Worm (Caenorhabditis elegans) whole organism, late embryonic: ENCODE data around the gene C27A2.8.

ENCODE experiments used
- F13H6.1 ChIP-seq: sonication (generic microtip); optimal IDR thresholded peaks from 2 replicates; lab custom pipeline; 2016; ENCODE audit warnings: missing genetic modification characterization, missing compliant biosample characterization
- K09A11.1 ChIP-seq: sonication (generic microtip); optimal IDR thresholded peaks from 2 replicates; lab custom pipeline; 2017; ENCODE audit warnings: antibody characterized with exemption, mild to moderate bottlenecking, missing genetic modification characterization, missing compliant biosample characterization; ENCODE audit not compliant: insufficient read depth
- Y22D7AL.16 ChIP-seq: sonication (generic microtip); optimal IDR thresholded peaks from 2 replicates; lab custom pipeline; 2016; ENCODE audit warnings: missing genetic modification characterization, missing compliant biosample characterization
- ahr-1 ChIP-seq: sonication (generic microtip); optimal IDR thresholded peaks from 2 replicates; lab custom pipeline; 2016; ENCODE audit warnings: missing genetic modification characterization, missing compliant biosample characterization
- ama-1 ChIP-seq: fragments of 150-350 bp; optimal IDR thresholded peaks from 2 replicates; lab custom pipeline; 2014
- ceh-19 ChIP-seq: fragments of 200-800 bp; sonication (Bioruptor generic); optimal IDR thresholded peaks from 2 replicates; lab custom pipeline; 2018; ENCODE audit warnings: mild to moderate bottlenecking, missing genetic modification characterization, missing compliant biosample characterization
- ceh-22 ChIP-seq: sonication (generic microtip); optimal IDR thresholded peaks from 2 replicates; lab custom pipeline; 2017; ENCODE audit warnings: missing biosample characterization, missing genetic modification characterization
- ceh-24 ChIP-seq: sonication (generic microtip); optimal IDR thresholded peaks from 2 replicates; lab custom pipeline; 2016; ENCODE audit warnings: mild to moderate bottlenecking, missing genetic modification characterization, missing compliant biosample characterization
- che-1 ChIP-seq: sonication (generic microtip); optimal IDR thresholded peaks from 2 replicates; lab custom pipeline; 2016; ENCODE audit warnings: mild to moderate bottlenecking, missing genetic modification characterization, missing compliant biosample characterization
- dve-1 ChIP-seq: sonication (generic microtip); optimal IDR thresholded peaks from 2 replicates; lab custom pipeline; 2017; ENCODE audit warnings: antibody characterized with exemption, mild to moderate bottlenecking, missing genetic modification characterization, missing compliant biosample characterization
- elt-2 ChIP-seq: sonication (generic microtip); optimal IDR thresholded peaks from 2 replicates; lab custom pipeline; 2016; ENCODE audit warnings: missing genetic modification reagents, missing genetic modification characterization, missing compliant biosample characterization
- elt-4 ChIP-seq: sonication (generic microtip); optimal IDR thresholded peaks from 2 replicates; lab custom pipeline; 2016; ENCODE audit warnings: missing genetic modification characterization, missing compliant biosample characterization
- eyg-1 ChIP-seq: sonication (generic microtip); optimal IDR thresholded peaks from 2 replicates; lab custom pipeline; 2016; ENCODE audit warnings: missing genotype, missing genetic modification characterization, missing compliant biosample characterization
- fkh-10 ChIP-seq: fragments of 150-350 bp; optimal IDR thresholded peaks from 2 replicates; lab custom pipeline; 2014; ENCODE audit warnings: missing biosample characterization, missing genetic modification reagents, missing genetic modification characterization
- fkh-6 ChIP-seq: sonication (generic microtip); optimal IDR thresholded peaks from 2 replicates; lab custom pipeline; 2016; ENCODE audit warnings: missing genetic modification characterization, missing compliant biosample characterization
- gmeb-2 ChIP-seq: sonication (generic microtip); optimal IDR thresholded peaks from 2 replicates; lab custom pipeline; 2016; ENCODE audit warnings: missing genetic modification characterization, inconsistent platforms, missing compliant biosample characterization
- hlh-13 ChIP-seq: fragments of 200-800 bp; sonication (Bioruptor generic); optimal IDR thresholded peaks from 2 replicates; lab custom pipeline; 2018; ENCODE audit warnings: mild to moderate bottlenecking, missing genetic modification characterization, missing compliant biosample characterization
- hlh-15 ChIP-seq: sonication (generic microtip); optimal IDR thresholded peaks from 2 replicates; lab custom pipeline; 2016; ENCODE audit warnings: missing genetic modification characterization, missing compliant biosample characterization
- hlh-30 ChIP-seq: sonication (generic microtip); optimal IDR thresholded peaks from 2 replicates; lab custom pipeline; 2017; ENCODE audit warnings: antibody characterized with exemption, missing genetic modification characterization, missing compliant biosample characterization; ENCODE audit not compliant: insufficient read depth
- hlh-6 ChIP-seq: sonication (generic microtip); optimal IDR thresholded peaks from 2 replicates; lab custom pipeline; 2016; ENCODE audit warnings: missing genotype, missing genetic modification characterization, missing compliant biosample characterization
- mec-3 ChIP-seq: sonication (generic microtip); optimal IDR thresholded peaks from 2 replicates; lab custom pipeline; 2016; ENCODE audit warnings: borderline replicate concordance, missing genetic modification characterization, missing compliant biosample characterization
- nhr-11 ChIP-seq: fragments of 150-350 bp; optimal IDR thresholded peaks from 2 replicates; lab custom pipeline; 2014; ENCODE audit warnings: missing biosample characterization, missing genetic modification characterization
- nhr-232 ChIP-seq: sonication (generic microtip); optimal IDR thresholded peaks from 2 replicates; lab custom pipeline; 2016; ENCODE audit warnings: missing genetic modification characterization, missing compliant biosample characterization
- odd-2 ChIP-seq: sonication (generic microtip); optimal IDR thresholded peaks from 2 replicates; lab custom pipeline; 2017; ENCODE audit warnings: antibody characterized with exemption, mild to moderate bottlenecking, missing genetic modification characterization, missing compliant biosample characterization
- pag-3 ChIP-seq: sonication (generic microtip); optimal IDR thresholded peaks from 2 replicates; lab custom pipeline; 2016; ENCODE audit warnings: missing compliant biosample characterization, missing genetic modification characterization, borderline replicate concordance
- pat-9 ChIP-seq: fragments of 200-800 bp; sonication (Bioruptor generic); optimal IDR thresholded peaks from 2 replicates; lab custom pipeline; 2018; ENCODE audit warnings: mild to moderate bottlenecking, missing genetic modification characterization, moderate library complexity, missing compliant biosample characterization
- pax-1 ChIP-seq: fragments of 150-350 bp; optimal IDR thresholded peaks from 2 replicates; lab custom pipeline; 2014; ENCODE audit warnings: missing biosample characterization, missing genetic modification characterization
- pha-2 ChIP-seq: sonication (generic microtip); optimal IDR thresholded peaks from 2 replicates; lab custom pipeline; 2017; ENCODE audit warnings: mild to moderate bottlenecking, missing genetic modification characterization, missing compliant biosample characterization
- rnt-1 ChIP-seq: sonication (generic microtip); optimal IDR thresholded peaks from 2 replicates; lab custom pipeline; 2016; ENCODE audit warnings: missing genetic modification characterization, missing compliant biosample characterization
- sdc-2 ChIP-seq: sonication (generic microtip); optimal IDR thresholded peaks from 2 replicates; lab custom pipeline; 2016; ENCODE audit warnings: missing genotype, missing genetic modification characterization, missing compliant biosample characterization
- sox-2 ChIP-seq: fragments of 200-800 bp; sonication (Bioruptor generic); IDR thresholded peaks from 2 replicates; pipeline ENCODE4 v1.3.6; 2022; ENCODE audit warnings: missing genetic modification reagents, missing genetic modification characterization, missing compliant biosample characterization
- sox-4 ChIP-seq: sonication (generic microtip); optimal IDR thresholded peaks from 2 replicates; lab custom pipeline; 2017; ENCODE audit warnings: mild to moderate bottlenecking, missing genetic modification characterization, inconsistent platforms, missing compliant biosample characterization
- syd-9 ChIP-seq: sonication (generic microtip); optimal IDR thresholded peaks from 2 replicates; lab custom pipeline; 2016; ENCODE audit warnings: mild to moderate bottlenecking, missing genetic modification characterization, moderate library complexity, missing compliant biosample characterization
- tbx-2 ChIP-seq: sonication (generic microtip); optimal IDR thresholded peaks from 2 replicates; lab custom pipeline; 2016; ENCODE audit warnings: missing genetic modification characterization, missing compliant biosample characterization
- ttx-3 ChIP-seq: sonication (generic microtip); optimal IDR thresholded peaks from 2 replicates; lab custom pipeline; 2016; ENCODE audit warnings: missing genetic modification reagents, missing genetic modification characterization, missing compliant biosample characterization
- unc-42 ChIP-seq: sonication (generic microtip); optimal IDR thresholded peaks from 2 replicates; lab custom pipeline; 2016; ENCODE audit warnings: missing genotype, missing genetic modification characterization, missing compliant biosample characterization
- zip-5 ChIP-seq: sonication (generic microtip); optimal IDR thresholded peaks from 2 replicates; lab custom pipeline; 2016; ENCODE audit warnings: missing genetic modification characterization, missing compliant biosample characterization
- ztf-16 ChIP-seq: sonication (generic microtip); optimal IDR thresholded peaks from 2 replicates; lab custom pipeline; 2017; ENCODE audit warnings: missing genetic modification characterization, missing compliant biosample characterization

The C27A2.8 gene

ce11 chrII:5103784-5104457, 36.1 kb upstream of the C27A2.8 start, which contains the start of the genes C04G6.11 and mpk-2:
Gene C04G6.11 (minus strand): TSS chrII:5103834.
Gene mpk-2 (plus strand): TSS chrII:5104118.
- no peak for TF ChIP-seq zip-5
- TF ChIP-seq hlh-13 = no peak
- TF ChIP-seq elt-4 (tag; lab: Kevin White, UChicago) = no peak
- TF ChIP-seq sdc-2 (tag; lab: Kevin White, UChicago) = no peak
- TF ChIP-seq hlh-6 (tag; lab: Kevin White, UChicago) = no peak
- no peak for TF ChIP-seq pag-3 (tag; lab: Kevin White, UChicago)
- peak; percentile 70 for TF ChIP-seq elt-2
- TF ChIP-seq odd-2 (tag; lab: Kevin White, UChicago) = no peak

ce11 chrII:5103189-5103588, 35.3 kb upstream of the C27A2.8 start:
- TF ChIP-seq ztf-16 (tag; lab: Kevin White, UChicago) = no peak
- TF ChIP-seq fkh-6 (tag; lab: Kevin White, UChicago) = no peak
- no peak for TF ChIP-seq ceh-22 (tag; lab: Kevin White, UChicago)
- TF ChIP-seq ahr-1 (tag; lab: Kevin White, UChicago) = no peak
- TF ChIP-seq hlh-15 (tag; lab: Kevin White, UChicago) = no peak
- TF ChIP-seq ceh-19 = no peak
- TF ChIP-seq, all 69 proteins: peak for 0

- TF ChIP-seq ahr-1 (tag; lab: Kevin White, UChicago) = no peak
- TF ChIP-seq che-1 (tag; lab: Kevin White, UChicago) = no peak
- no peak for TF ChIP-seq ceh-19
- no peak for TF ChIP-seq pha-2 (tag; lab: Kevin White, UChicago)
- no peak for TF ChIP-seq sox-2
- TF ChIP-seq ceh-24 (tag; lab: Kevin White, UChicago) = no peak
- no peak for TF ChIP-seq rnt-1 (tag; lab: Kevin White, UChicago)
- TF ChIP-seq hlh-30 (tag; lab: Kevin White, UChicago) = no peak
- no peak for TF ChIP-seq tbx-2 (tag; lab: Kevin White, UChicago)
- no peak for TF ChIP-seq fkh-10
- no peak for TF ChIP-seq unc-42 (tag; lab: Kevin White, UChicago)
- TF ChIP-seq hlh-13 = no peak
- TF ChIP-seq eyg-1 (tag; lab: Kevin White, UChicago) = no peak
- no peak for TF ChIP-seq F13H6.1 (tag; lab: Kevin White, UChicago)
- TF ChIP-seq pat-9 (tag; lab: Kevin White, UChicago) = no peak
Measured at ce11 chrII:5101701-5102100, 33.9 kb upstream of the C27A2.8 start, which contains the start of the genes idpb-3 and idpb-1. Gene idpb-3 (minus strand): TSS chrII:5101801. Gene idpb-1 (plus strand): TSS chrII:5101984.

ce11 chrII:5099649-5100048, 31.8 kb upstream of the C27A2.8 start, which contains the start of gene C04G6.6:
Gene C04G6.6 (minus strand): TSS chrII:5099749.
- no peak for TF ChIP-seq mec-3 (tag; lab: Kevin White, UChicago)
- no peak for TF ChIP-seq Y22D7AL.16 (tag; lab: Kevin White, UChicago)
- no peak for TF ChIP-seq ceh-22 (tag; lab: Kevin White, UChicago)
- TF ChIP-seq sdc-2 (tag; lab: Kevin White, UChicago) = no peak
- TF ChIP-seq dve-1 = no peak
- TF ChIP-seq ama-1 (lab: Kevin White, UChicago) = no peak
- TF ChIP-seq elt-4 (tag; lab: Kevin White, UChicago) = no peak
- TF ChIP-seq pax-1 (tag; lab: Kevin White, UChicago) = no peak
- TF ChIP-seq sox-2 = no peak
- no peak for TF ChIP-seq gmeb-2 (tag; lab: Kevin White, UChicago)
- TF ChIP-seq nhr-11 (tag; lab: Kevin White, UChicago) = no peak
- no peak for TF ChIP-seq K09A11.1
- TF ChIP-seq sox-4 (tag; lab: Kevin White, UChicago) = no peak
- TF ChIP-seq ttx-3 (tag; lab: Kevin White, UChicago) = no peak
- TF ChIP-seq syd-9 (tag; lab: Kevin White, UChicago) = no peak
- TF ChIP-seq hlh-15 (tag; lab: Kevin White, UChicago) = no peak
- TF ChIP-seq nhr-232 (tag; lab: Kevin White, UChicago) = no peak
